Worm (Caenorhabditis elegans) whole organism, L1 larva: Measurements from ENCODE around the gene ZK370.6.

Experiments
- C04F5.9 ChIP-seq: sonication (generic microtip); optimal IDR thresholded peaks from 2 replicates; lab custom pipeline; 2016; ENCODE audit warnings: missing genetic modification characterization, missing compliant biosample characterization
- C16A3.4 ChIP-seq: fragments of 150-350 bp; optimal IDR thresholded peaks from 2 replicates; lab custom pipeline; 2014; ENCODE audit warnings: missing biosample characterization, missing genetic modification characterization
- blmp-1 ChIP-seq: fragments of 150-350 bp; optimal IDR thresholded peaks from 2 replicates; lab custom pipeline; 2014; ENCODE audit warnings: missing biosample characterization, missing genetic modification characterization
- ceh-8 ChIP-seq: fragments of 200-800 bp; sonication (Bioruptor generic); optimal IDR thresholded peaks from 2 replicates; lab custom pipeline; 2018; ENCODE audit warnings: mild to moderate bottlenecking, missing genetic modification characterization, moderate library complexity, missing compliant biosample characterization
- ceh-82 ChIP-seq, 3 experiments: fragments of 150-350 bp in 1 of 3; sonication (generic microtip) in 2 of 3; optimal IDR thresholded peaks; 2 replicates each; lab custom pipeline; 2014 to 2017; ENCODE audit warnings: missing biosample characterization in 3 of 3, missing genetic modification characterization in 3 of 3
- ces-1 ChIP-seq: fragments of 150-350 bp; optimal IDR thresholded peaks from 2 replicates; lab custom pipeline; 2014; ENCODE audit warnings: missing biosample characterization, missing genetic modification reagents, missing genetic modification characterization
- dsc-1 ChIP-seq: sonication (generic microtip); optimal IDR thresholded peaks from 2 replicates; lab custom pipeline; 2016; ENCODE audit warnings: mild to moderate bottlenecking, missing genetic modification characterization, missing compliant biosample characterization
- efl-1 ChIP-seq, 4 experiments: fragments of 150-350 bp; optimal IDR thresholded peaks in 3 of 4; peaks in 1 of 4; 1 replicate in 1 of 4; 2 replicates in 3 of 4; lab custom pipeline; 2014; ENCODE audit warnings: missing biosample characterization in 2 of 4, missing genetic modification characterization in 2 of 4, missing genetic modification reagents in 2 of 4
- egl-13 ChIP-seq: sonication (generic microtip); optimal IDR thresholded peaks from 2 replicates; lab custom pipeline; 2016; ENCODE audit warnings: missing genotype, missing genetic modification reagents, missing genetic modification characterization, missing compliant biosample characterization
- elt-2 ChIP-seq: sonication (generic microtip); optimal IDR thresholded peaks from 2 replicates; lab custom pipeline; 2016; ENCODE audit warnings: missing genetic modification characterization, mild to moderate bottlenecking, inconsistent platforms, missing compliant biosample characterization, missing genetic modification reagents
- elt-3 ChIP-seq, 6 experiments: fragments of 150-350 bp in 1 of 6; sonication (generic microtip); optimal IDR thresholded peaks; 2 replicates each; lab custom pipeline; 2017 to 2018; ENCODE audit warnings: missing biosample characterization in 6 of 6, missing genetic modification characterization in 6 of 6, inconsistent platforms in 1 of 6
- fkh-4 ChIP-seq: sonication (generic microtip); optimal IDR thresholded peaks from 2 replicates; lab custom pipeline; 2016; ENCODE audit warnings: missing compliant biosample characterization, missing genetic modification characterization, borderline replicate concordance
- hlh-4 ChIP-seq: sonication (generic microtip); optimal IDR thresholded peaks from 2 replicates; lab custom pipeline; 2016; ENCODE audit warnings: mild to moderate bottlenecking, missing genetic modification characterization, missing compliant biosample characterization
- jun-1 ChIP-seq: fragments of 150-350 bp; optimal IDR thresholded peaks from 2 replicates; lab custom pipeline; 2014; ENCODE audit warnings: missing biosample characterization, missing genetic modification reagents, missing genetic modification characterization
- lin-13 ChIP-seq: fragments of 150-350 bp; optimal IDR thresholded peaks from 2 replicates; lab custom pipeline; 2014; ENCODE audit warnings: missing biosample characterization, missing genetic modification reagents, missing genetic modification characterization
- lin-14 ChIP-seq: fragments of 200-800 bp; sonication (Bioruptor generic); optimal IDR thresholded peaks from 2 replicates; lab custom pipeline; 2018; ENCODE audit warnings: mild to moderate bottlenecking, missing genetic modification characterization, moderate library complexity, missing compliant biosample characterization
- lin-35 ChIP-seq, 2 experiments: fragments of 150-350 bp; optimal IDR thresholded peaks; 2 replicates each; lab custom pipeline; 2014; ENCODE audit warnings: missing biosample characterization in 2 of 2, missing genetic modification characterization in 2 of 2, missing genetic modification reagents in 2 of 2
- lin-39 ChIP-seq: fragments of 150-350 bp; optimal IDR thresholded peaks from 2 replicates; lab custom pipeline; 2014; ENCODE audit warnings: missing biosample characterization, missing genetic modification reagents, missing genetic modification characterization
- lsy-2 ChIP-seq, 2 experiments: fragments of 150-350 bp; optimal IDR thresholded peaks; 2 replicates each; lab custom pipeline; 2014; ENCODE audit warnings: missing biosample characterization in 2 of 2, missing genetic modification characterization in 2 of 2
- mdl-1 ChIP-seq, 2 experiments: fragments of 150-350 bp; optimal IDR thresholded peaks; 2 replicates each; lab custom pipeline; 2014 to 2017; ENCODE audit warnings: missing biosample characterization in 2 of 2, missing genetic modification characterization in 2 of 2, inconsistent platforms in 1 of 2
- nhr-19 ChIP-seq: fragments of 200-800 bp; sonication (Bioruptor generic); conservative IDR thresholded peaks from 2 replicates; pipeline ENCODE4 v1.3.6; 2022; ENCODE audit warnings: missing genetic modification characterization, missing compliant biosample characterization
- nhr-20 ChIP-seq: sonication (generic microtip); optimal IDR thresholded peaks from 2 replicates; lab custom pipeline; 2016; ENCODE audit warnings: mild to moderate bottlenecking, missing genetic modification characterization, missing compliant biosample characterization
- nhr-47 ChIP-seq: sonication (generic microtip); optimal IDR thresholded peaks from 2 replicates; lab custom pipeline; 2016; ENCODE audit warnings: mild to moderate bottlenecking, missing genetic modification characterization, moderate library complexity, missing compliant biosample characterization
- nhr-71 ChIP-seq: sonication (generic microtip); optimal IDR thresholded peaks from 2 replicates; lab custom pipeline; 2016; ENCODE audit warnings: mild to moderate bottlenecking, missing genetic modification characterization, moderate library complexity, missing compliant biosample characterization
- nhr-84 ChIP-seq: sonication (generic microtip); optimal IDR thresholded peaks from 2 replicates; lab custom pipeline; 2017; ENCODE audit warnings: missing biosample characterization, missing genetic modification characterization
- nhr-85 ChIP-seq: sonication (generic microtip); peaks from one replicate; lab custom pipeline; 2016; ENCODE audit warnings: missing genetic modification characterization, inconsistent platforms, missing compliant biosample characterization
- pag-3 ChIP-seq: sonication (generic microtip); optimal IDR thresholded peaks from 2 replicates; lab custom pipeline; 2017; ENCODE audit warnings: missing genetic modification characterization, mild to moderate bottlenecking, missing compliant biosample characterization, antibody characterized with exemption, borderline replicate concordance; ENCODE audit not compliant: insufficient read depth
- pqm-1 ChIP-seq: sonication (generic microtip); optimal IDR thresholded peaks from 3 replicates; lab custom pipeline; 2017; ENCODE audit warnings: missing biosample characterization, missing genetic modification characterization
- rnt-1 ChIP-seq: sonication (generic microtip); optimal IDR thresholded peaks from 2 replicates; lab custom pipeline; 2016; ENCODE audit warnings: mild to moderate bottlenecking, missing genetic modification characterization, moderate library complexity, missing compliant biosample characterization
- snu-23 ChIP-seq: sonication (generic microtip); optimal IDR thresholded peaks from 2 replicates; lab custom pipeline; 2016; ENCODE audit warnings: missing genetic modification characterization, missing compliant biosample characterization
- sptf-1 ChIP-seq: fragments of 150-350 bp; optimal IDR thresholded peaks from 2 replicates; lab custom pipeline; 2014; ENCODE audit warnings: missing biosample characterization, missing genetic modification characterization
- sup-37 ChIP-seq: fragments of 200-800 bp; sonication (Bioruptor generic); optimal IDR thresholded peaks from 2 replicates; lab custom pipeline; 2018; ENCODE audit warnings: mild to moderate bottlenecking, missing genetic modification characterization, missing compliant biosample characterization
- swsn-7 ChIP-seq: sonication (generic microtip); optimal IDR thresholded peaks from 2 replicates; lab custom pipeline; 2016; ENCODE audit warnings: missing genetic modification characterization, missing compliant biosample characterization
- tbx-2 ChIP-seq: sonication (generic microtip); optimal IDR thresholded peaks from 2 replicates; lab custom pipeline; 2016; ENCODE audit warnings: missing genetic modification characterization, missing compliant biosample characterization
- tlp-1 ChIP-seq: fragments of 150-350 bp; optimal IDR thresholded peaks from 2 replicates; lab custom pipeline; 2014; ENCODE audit warnings: missing biosample characterization, missing genetic modification characterization
- unc-62 ChIP-seq: fragments of 150-350 bp; optimal IDR thresholded peaks from 2 replicates; lab custom pipeline; 2014; ENCODE audit warnings: missing biosample characterization, missing genetic modification reagents, missing genetic modification characterization
- unc-86 ChIP-seq: sonication (generic microtip); optimal IDR thresholded peaks from 2 replicates; lab custom pipeline; 2016; ENCODE audit warnings: missing genetic modification characterization, missing compliant biosample characterization
- vab-15 ChIP-seq: sonication (generic microtip); optimal IDR thresholded peaks from 2 replicates; lab custom pipeline; 2017; ENCODE audit warnings: missing genotype, mild to moderate bottlenecking, missing genetic modification characterization, missing compliant biosample characterization
- zip-4 ChIP-seq: fragments of 200-800 bp; sonication (Bioruptor generic); optimal IDR thresholded peaks from 2 replicates; lab custom pipeline; 2018; ENCODE audit warnings: mild to moderate bottlenecking, missing genetic modification characterization, moderate library complexity, missing compliant biosample characterization

Gene ZK370.6

ce11 chrIII:8737391-8737790 lies 6.3 kb downstream of the ZK370.6 start:
- TF ChIP-seq blmp-1 (tag; lab: Kevin White, UChicago) (no peak), lin-14 (GFP tag; lab: Kevin White, UChicago) (peak; percentile 33), C04F5.9 (no peak), efl-1 (optimal IDR thresholded peaks at IDR 0.05; lab: Kevin White, UChicago) (no peak), efl-1 (GFP tag; optimal IDR thresholded peaks at IDR 0.05 in 1 of 2; lab: Kevin White, UChicago) (peak in 1 of 2 experiments; percentile 46)

ce11 chrIII:8734327-8734885 lies 9.2 kb downstream of the ZK370.6 start:
- TF ChIP-seq fkh-4 (tag; lab: Kevin White, UChicago) (no peak), unc-86 (tag; lab: Kevin White, UChicago) (peak; percentile 0), tbx-2 (tag; lab: Kevin White, UChicago) (peak; percentile 48), mdl-1 (tag; optimal IDR thresholded peaks at IDR 0.05; lab: Kevin White, UChicago) (peak in 1 of 2 experiments; percentile 29), ces-1 (no peak), sup-37 (GFP tag; lab: Kevin White, UChicago) (no peak), elt-3 (tag; optimal IDR thresholded peaks at IDR 0.05; lab: Kevin White, UChicago) (peak in 1 of 6 experiments; percentile 3), nhr-19 (GFP tag; lab: Robert Waterston, UW) (peak; percentile 21; the same call in 1 of the 2 replicates), lin-14 (GFP tag; lab: Kevin White, UChicago) (peak; percentile 87), nhr-71 (tag; lab: Kevin White, UChicago) (peak; percentile 76), efl-1 (optimal IDR thresholded peaks at IDR 0.05; lab: Kevin White, UChicago) (peak; percentile 14 to 29), efl-1 (GFP tag; optimal IDR thresholded peaks at IDR 0.05 in 1 of 2; lab: Kevin White, UChicago) (no peak), sptf-1 (no peak), ceh-82 (tag; optimal IDR thresholded peaks at IDR 0.05; lab: Kevin White, UChicago) (peak in 2 of 3 experiments; percentile 15 to 33), lin-13 (no peak), jun-1 (tag; lab: Kevin White, UChicago) (no peak), swsn-7 (tag; lab: Kevin White, UChicago) (peak; percentile 22), nhr-20 (tag; lab: Kevin White, UChicago) (peak; percentile 35), pqm-1 (tag; lab: Kevin White, UChicago) (no peak), lin-39 (peak; percentile 60), unc-62 (no peak), lin-35 (GFP tag; optimal IDR thresholded peaks at IDR 0.05; lab: Kevin White, UChicago) (peak; percentile 8 to 18), nhr-47 (tag; lab: Kevin White, UChicago) (peak; percentile 43), nhr-85 (tag; lab: Kevin White, UChicago) (peak; percentile 58), rnt-1 (tag; lab: Kevin White, UChicago) (peak; percentile 72), ceh-8 (GFP tag; lab: Kevin White, UChicago) (no peak), C16A3.4 (tag; lab: Kevin White, UChicago) (no peak), vab-15 (tag; lab: Kevin White, UChicago) (no peak), snu-23 (peak; percentile 34), lsy-2 (tag; optimal IDR thresholded peaks at IDR 0.05; lab: Kevin White, UChicago) (peak; percentile 8 to 32)

ce11 chrIII:8733667-8734066 lies 10.0 kb downstream of the ZK370.6 start:
- peak in 1 of 2 experiments; percentile 12 for TF ChIP-seq lin-35 (GFP tag; optimal IDR thresholded peaks at IDR 0.05; lab: Kevin White, UChicago)
- TF ChIP-seq mdl-1 (tag; optimal IDR thresholded peaks at IDR 0.05; lab: Kevin White, UChicago), result peak in 1 of 2 experiments; percentile 8
- peak; percentile 20 for TF ChIP-seq egl-13 (tag; lab: Kevin White, UChicago)
- TF ChIP-seq tlp-1 (tag; lab: Kevin White, UChicago), result peak; percentile 49
- peak; percentile 89 for TF ChIP-seq elt-2 (tag; lab: Kevin White, UChicago)
- TF ChIP-seq ceh-82 (tag; optimal IDR thresholded peaks at IDR 0.05; lab: Kevin White, UChicago), result no peak

- TF ChIP-seq jun-1 (tag; lab: Kevin White, UChicago) (no peak), zip-4 (GFP tag; lab: Kevin White, UChicago) (no peak), lin-35 (GFP tag; optimal IDR thresholded peaks at IDR 0.05; lab: Kevin White, UChicago) (peak in 1 of 2 experiments; percentile 68), lin-14 (GFP tag; lab: Kevin White, UChicago) (peak; percentile 43), nhr-19 (GFP tag; lab: Robert Waterston, UW) (peak; percentile 51), ceh-82 (tag; optimal IDR thresholded peaks at IDR 0.05; lab: Kevin White, UChicago) (no peak), nhr-71 (tag; lab: Kevin White, UChicago) (peak; percentile 13), nhr-85 (tag; lab: Kevin White, UChicago) (peak; percentile 49), hlh-4 (tag; lab: Kevin White, UChicago) (no peak), nhr-20 (tag; lab: Kevin White, UChicago) (peak; percentile 30), pag-3 (tag; lab: Kevin White, UChicago) (no peak), C16A3.4 (tag; lab: Kevin White, UChicago) (peak; percentile 31), elt-3 (tag; optimal IDR thresholded peaks at IDR 0.05; lab: Kevin White, UChicago) (peak in 4 of 6 experiments; percentile 1 to 95 (median 32)), blmp-1 (tag; lab: Kevin White, UChicago) (peak; percentile 75), swsn-7 (tag; lab: Kevin White, UChicago) (no peak), unc-86 (tag; lab: Kevin White, UChicago) (no peak), nhr-84 (tag; lab: Kevin White, UChicago) (no peak), snu-23 (peak; percentile 42), mdl-1 (tag; optimal IDR thresholded peaks at IDR 0.05; lab: Kevin White, UChicago) (peak in 1 of 2 experiments; percentile 57), dsc-1 (tag; lab: Kevin White, UChicago) (no peak)
Observed at ce11 chrIII:8733237-8733636, 10.4 kb downstream of the ZK370.6 start.
